Fruit fly (Drosophila melanogaster): ENCODE measurements around the gene CG14566.
A peak's percentile ranks its signal among the peaks of the same experiment; 100 is the strongest.

Gene CG14566

dm6 chr3L:21728616-21729047, 11.5 kb downstream of the CG14566 start, which contains the start of the genes CG11247 and Polr2H (continued):
- peak; percentile 87 for TF ChIP-seq Dll (GFP tag; IDR thresholded peaks at IDR 0.05; ENCODE audit: partially characterized antibody)
- TF ChIP-seq nerfin-1 (tag; optimal IDR thresholded peaks at IDR 0.05), result peak; percentile 78
- peak; percentile 97 for TF ChIP-seq Abd-B (GFP tag; optimal IDR thresholded peaks at IDR 0.05)
- TF ChIP-seq CG11085 (GFP tag; IDR thresholded peaks at IDR 0.05), result peak; percentile 91
- TF ChIP-seq repo (GFP tag; optimal IDR thresholded peaks at IDR 0.05), result peak; percentile 89
- TF ChIP-seq CG12104 (GFP tag; optimal IDR thresholded peaks at IDR 0.05), result peak; percentile 64
- TF ChIP-seq CG34376 (GFP tag; optimal IDR thresholded peaks at IDR 0.05), result peak; percentile 27
- TF ChIP-seq HLHmδ (GFP tag; optimal IDR thresholded peaks at IDR 0.05), result no peak
- TF ChIP-seq Dek (tag; optimal IDR thresholded peaks at IDR 0.05), result peak; percentile 77
- TF ChIP-seq CG16863 (GFP tag; optimal IDR thresholded peaks at IDR 0.05), result peak; percentile 94
- peak; percentile 94 for TF ChIP-seq sob (GFP tag; IDR thresholded peaks at IDR 0.05)
- peak; percentile 79 for TF ChIP-seq stwl (tag; optimal IDR thresholded peaks at IDR 0.05)
- TF ChIP-seq CG7839 (tag; optimal IDR thresholded peaks at IDR 0.05), result peak; percentile 89
- no peak for TF ChIP-seq cad (GFP tag; optimal IDR thresholded peaks at IDR 0.05)
- peak; percentile 79 for TF ChIP-seq Opbp (GFP tag; IDR thresholded peaks at IDR 0.05; ENCODE audit: partially characterized antibody)
- peak; percentile 80 for TF ChIP-seq en (GFP tag; optimal IDR thresholded peaks at IDR 0.05)
- TF ChIP-seq CG6254 (GFP tag; optimal IDR thresholded peaks at IDR 0.05), result peak; percentile 49
- TF ChIP-seq Hr39 (optimal IDR thresholded peaks at IDR 0.05), result no peak
- TF ChIP-seq Awh (GFP tag; IDR thresholded peaks at IDR 0.05), result peak; percentile 38; the same call in 1 of the 2 replicates
- TF ChIP-seq CG1647 (GFP tag; optimal IDR thresholded peaks at IDR 0.05), result peak; percentile 93
- TF ChIP-seq lov (optimal IDR thresholded peaks at IDR 0.05), result no peak
- TF ChIP-seq lov (GFP tag; IDR thresholded peaks at IDR 0.05), result peak; percentile 81; the same call in 2 of the 3 replicates
- TF ChIP-seq ind (GFP tag; optimal IDR thresholded peaks at IDR 0.05), result peak; percentile 97
- TF ChIP-seq Gug (GFP tag; IDR thresholded peaks at IDR 0.05), result peak; percentile 96
- TF ChIP-seq CG2116 (GFP tag; optimal IDR thresholded peaks at IDR 0.05), result peak; percentile 83
- peak; percentile 88 for TF ChIP-seq CG4730 (GFP tag; IDR thresholded peaks at IDR 0.05)
- TF ChIP-seq ttk (GFP tag; IDR thresholded peaks at IDR 0.05), result peak; percentile 93
- TF ChIP-seq CG2199 (GFP tag; IDR thresholded peaks at IDR 0.05), result peak; percentile 90
- TF ChIP-seq Bteb2 (GFP tag; optimal IDR thresholded peaks at IDR 0.05), result peak; percentile 80
- TF ChIP-seq gsb (GFP tag; IDR thresholded peaks at IDR 0.05), result peak; percentile 71; the same call in 1 of the 2 replicates
- peak; percentile 30 for TF ChIP-seq salm (tag; optimal IDR thresholded peaks at IDR 0.05)
- TF ChIP-seq Taf1 (GFP tag; IDR thresholded peaks at IDR 0.05), result peak; percentile 79
- TF ChIP-seq Trl (optimal IDR thresholded peaks at IDR 0.05), result no peak
- TF ChIP-seq Trl (GFP tag; optimal IDR thresholded peaks at IDR 0.05), result peak; percentile 95
- peak; percentile 100 for TF ChIP-seq Sin3A (optimal IDR thresholded peaks at IDR 0.05)
- TF ChIP-seq CG30020 (tag; optimal IDR thresholded peaks at IDR 0.05), result peak; percentile 88
- no peak for TF ChIP-seq sd (tag; optimal IDR thresholded peaks at IDR 0.05)
- peak; percentile 79 for TF ChIP-seq fd3F (GFP tag; optimal IDR thresholded peaks at IDR 0.05)
- TF ChIP-seq Antp (GFP tag; optimal IDR thresholded peaks at IDR 0.05), result peak; percentile 94
- peak in 1 of 2 experiments; percentile 85 for TF ChIP-seq bsh (GFP tag; optimal IDR thresholded peaks at IDR 0.05)
- peak; percentile 46; the same call in 1 of the 2 replicates for TF ChIP-seq CG11696 (GFP tag; IDR thresholded peaks at IDR 0.05)
- peak; percentile 81 for TF ChIP-seq CG17612 (GFP tag; IDR thresholded peaks at IDR 0.05)
- TF ChIP-seq chif (GFP tag; optimal IDR thresholded peaks at IDR 0.05), result peak; percentile 92 to 96
- TF ChIP-seq Ets97D (GFP tag; optimal IDR thresholded peaks at IDR 0.05), result peak; percentile 88
- TF ChIP-seq Sry-δ (GFP tag; optimal IDR thresholded peaks at IDR 0.05), result peak; percentile 99
- TF ChIP-seq CG10274 (GFP tag; optimal IDR thresholded peaks at IDR 0.05), result peak; percentile 54
- TF ChIP-seq CG7357 (GFP tag; IDR thresholded peaks at IDR 0.05), result peak; percentile 90
- TF ChIP-seq sc (optimal IDR thresholded peaks at IDR 0.05), result no peak
- TF ChIP-seq sc (GFP tag; optimal IDR thresholded peaks at IDR 0.05), result peak; percentile 53
- peak; percentile 92 for TF ChIP-seq ewg (GFP tag; optimal IDR thresholded peaks at IDR 0.05)
- peak; percentile 80 for TF ChIP-seq stc (GFP tag; IDR thresholded peaks at IDR 0.05)
- peak; percentile 41 for TF ChIP-seq gcm (GFP tag; optimal IDR thresholded peaks at IDR 0.05)
